Fruit fly (Drosophila melanogaster) whole organism, wandering third instar larva: ENCODE data around the gene Nuf2.

Source experiments
- Abd-B ChIP-seq: fragments of >200 bp; optimal IDR thresholded peaks from 2 replicates; lab custom pipeline; 2017; ENCODE audit warnings: missing biosample characterization, missing genetic modification characterization
- CG32264 ChIP-seq: fragments of 200-800 bp; sonication (Bioruptor generic); optimal IDR thresholded peaks from 2 replicates; lab custom pipeline; 2016; ENCODE audit warnings: missing biosample characterization, missing genetic modification characterization
- CG9705 ChIP-seq: fragments of 200-800 bp; sonication (Bioruptor generic); optimal IDR thresholded peaks from 2 replicates; lab custom pipeline; 2018; ENCODE audit warnings: missing biosample characterization, mild to moderate bottlenecking, missing genetic modification characterization
- CrebA ChIP-seq: fragments of 200-800 bp; sonication (Bioruptor generic); optimal IDR thresholded peaks from 2 replicates; lab custom pipeline; 2016; ENCODE audit warnings: missing biosample characterization, mild to moderate bottlenecking, missing genetic modification characterization, borderline replicate concordance
- Dfd ChIP-seq: fragments of >200 bp; optimal IDR thresholded peaks from 2 replicates; lab custom pipeline; 2017; ENCODE audit warnings: missing biosample characterization, missing genetic modification characterization
- HLH106 ChIP-seq: fragments of 200-800 bp; optimal IDR thresholded peaks from 3 replicates; lab custom pipeline; 2019; ENCODE audit warnings: missing biosample characterization, mild to moderate bottlenecking, missing genetic modification characterization, moderate library complexity
- Hnf4 ChIP-seq: fragments of 200-800 bp; sonication (Bioruptor generic); optimal IDR thresholded peaks from 2 replicates; lab custom pipeline; 2016; ENCODE audit warnings: missing biosample characterization, mild to moderate bottlenecking, missing genetic modification characterization
- Hr78 ChIP-seq: fragments of >200 bp; optimal IDR thresholded peaks from 2 replicates; lab custom pipeline; 2017; ENCODE audit warnings: missing biosample characterization, missing genetic modification characterization
- Hr83 ChIP-seq: fragments of 200-300 bp; sonication (Bioruptor generic); optimal IDR thresholded peaks from 2 replicates; lab custom pipeline; 2016; ENCODE audit warnings: missing biosample characterization, mild to moderate bottlenecking, missing genetic modification characterization, moderate library complexity; ENCODE audit not compliant: poor library complexity, severe bottlenecking
- Jra ChIP-seq: sonication (Bioruptor generic); optimal IDR thresholded peaks from 2 replicates; lab custom pipeline; 2016; ENCODE audit warnings: missing biosample characterization, missing genetic modification characterization
- Mio ChIP-seq: sonication (Bioruptor generic); optimal IDR thresholded peaks from 2 replicates; lab custom pipeline; 2016; ENCODE audit warnings: missing biosample characterization, missing genetic modification characterization
- Myc ChIP-seq: fragments of >200 bp; optimal IDR thresholded peaks from 2 replicates; lab custom pipeline; 2017
- N ChIP-seq: fragments of >200 bp; optimal IDR thresholded peaks from 2 replicates; lab custom pipeline; 2018; ENCODE audit warnings: missing biosample characterization, missing external identifiers, missing genetic modification characterization
- OdsH ChIP-seq: fragments of 200-800 bp; sonication (Bioruptor generic); optimal IDR thresholded peaks from 2 replicates; lab custom pipeline; 2016; ENCODE audit warnings: missing biosample characterization, mild to moderate bottlenecking, missing genetic modification characterization
- Rel ChIP-seq, 2 experiments: fragments of 200-800 bp; sonication (Bioruptor generic) in 1 of 2; optimal IDR thresholded peaks; 2 replicates in 1 of 2; 3 replicates in 1 of 2; lab custom pipeline; 2016 to 2019; ENCODE audit warnings: mild to moderate bottlenecking in 2 of 2, missing biosample characterization in 2 of 2, missing genetic modification characterization in 2 of 2, moderate library complexity in 1 of 2
- Sp1 ChIP-seq: fragments of 200-800 bp; sonication (Bioruptor generic); optimal IDR thresholded peaks from 3 replicates; lab custom pipeline; 2019; ENCODE audit warnings: missing biosample characterization, mild to moderate bottlenecking, missing genetic modification characterization, moderate library complexity
- Vsx2 ChIP-seq: fragments of 200-300, 225-300 bp; sonication (Bioruptor generic); optimal IDR thresholded peaks from 2 replicates; lab custom pipeline; 2018; ENCODE audit warnings: missing biosample characterization, missing genetic modification characterization; ENCODE audit not compliant: partially characterized antibody
- br ChIP-seq: fragments of 200-800 bp; sonication (Bioruptor generic); optimal IDR thresholded peaks from 2 replicates; lab custom pipeline; 2016; ENCODE audit warnings: missing biosample characterization, missing genetic modification characterization
- brk ChIP-seq: fragments of 200-800 bp; sonication (Bioruptor generic); optimal IDR thresholded peaks from 2 replicates; lab custom pipeline; 2016; ENCODE audit warnings: missing biosample characterization, mild to moderate bottlenecking, missing genetic modification characterization
- dl ChIP-seq, 2 experiments: fragments of 175-275, 200-275 bp in 1 of 2; fragments of 200-275 bp in 1 of 2; sonication (Bioruptor generic); optimal IDR thresholded peaks; lab custom pipeline; 2018; ENCODE audit warnings: mild to moderate bottlenecking in 2 of 2, missing biosample characterization in 2 of 2, missing genetic modification characterization in 2 of 2, moderate library complexity in 2 of 2; ENCODE audit not compliant: partially characterized antibody in 2 of 2, insufficient read depth in 1 of 2
- dmrt93B ChIP-seq: fragments of 200-800 bp; sonication (Bioruptor generic); optimal IDR thresholded peaks from 2 replicates; lab custom pipeline; 2018; ENCODE audit warnings: missing biosample characterization, mild to moderate bottlenecking, missing genetic modification characterization
- dsf ChIP-seq: sonication (Bioruptor generic); optimal IDR thresholded peaks from 2 replicates; lab custom pipeline; 2016; ENCODE audit warnings: missing biosample characterization, missing genetic modification characterization, borderline replicate concordance
- ey ChIP-seq: fragments of 200-800 bp; sonication (Bioruptor generic); optimal IDR thresholded peaks from 2 replicates; lab custom pipeline; 2016; ENCODE audit warnings: missing biosample characterization, missing genetic modification characterization
- foxo ChIP-seq, 2 experiments: fragments of 200-800 bp; sonication (Bioruptor generic); optimal IDR thresholded peaks; 2 replicates in 1 of 2; 3 replicates in 1 of 2; lab custom pipeline; 2016 to 2017; ENCODE audit warnings: missing biosample characterization in 2 of 2, missing genetic modification characterization in 2 of 2
- fru ChIP-seq: fragments of 200-800 bp; sonication (Bioruptor generic); optimal IDR thresholded peaks from 3 replicates; lab custom pipeline; 2016; ENCODE audit warnings: missing biosample characterization, mild to moderate bottlenecking, missing genetic modification characterization
- h ChIP-seq: fragments of 200-800 bp; sonication (Bioruptor generic); optimal IDR thresholded peaks from 3 replicates; lab custom pipeline; 2016; ENCODE audit warnings: missing biosample characterization, mild to moderate bottlenecking, missing genetic modification characterization
- jim ChIP-seq: fragments of 175-275, 200-325 bp; sonication (Bioruptor generic); optimal IDR thresholded peaks from 2 replicates; lab custom pipeline; 2016; ENCODE audit warnings: missing biosample characterization, mild to moderate bottlenecking, missing genetic modification characterization
- lola ChIP-seq: fragments of >200 bp; optimal IDR thresholded peaks from 2 replicates; lab custom pipeline; 2017; ENCODE audit warnings: missing biosample characterization, missing genetic modification characterization
- pan ChIP-seq: fragments of >200 bp; optimal IDR thresholded peaks from 2 replicates; lab custom pipeline; 2017
- psq ChIP-seq: fragments of 200-800 bp; sonication (Bioruptor generic); optimal IDR thresholded peaks from 3 replicates; lab custom pipeline; 2017; ENCODE audit warnings: missing biosample characterization, mild to moderate bottlenecking, missing genetic modification characterization, moderate library complexity
- rgr ChIP-seq: fragments of 200-800 bp; sonication (Bioruptor generic); optimal IDR thresholded peaks from 3 replicates; lab custom pipeline; 2016; ENCODE audit warnings: missing biosample characterization, mild to moderate bottlenecking, missing genetic modification characterization
- sage ChIP-seq: fragments of 200-800 bp; sonication (Bioruptor generic); optimal IDR thresholded peaks from 2 replicates; lab custom pipeline; 2016; ENCODE audit warnings: missing biosample characterization, mild to moderate bottlenecking, missing genetic modification characterization
- sv ChIP-seq: fragments of 200-800 bp; sonication (Bioruptor generic); optimal IDR thresholded peaks from 3 replicates; lab custom pipeline; 2016; ENCODE audit warnings: missing biosample characterization, missing genetic modification characterization
- tai ChIP-seq: sonication (Bioruptor generic); optimal IDR thresholded peaks from 2 replicates; lab custom pipeline; 2016; ENCODE audit warnings: missing biosample characterization, missing genetic modification characterization
- usp ChIP-seq: fragments of >200 bp; optimal IDR thresholded peaks from 2 replicates; lab custom pipeline; 2017; ENCODE audit warnings: missing biosample characterization, missing genetic modification characterization
- woc ChIP-seq: sonication (Bioruptor generic); optimal IDR thresholded peaks from 2 replicates; lab custom pipeline; 2016; ENCODE audit warnings: missing biosample characterization, mild to moderate bottlenecking, missing genetic modification characterization

Gene Nuf2

dm6 chr2L:7039342-7039684 is 26.3 kb downstream of the Nuf2 start:
- TF ChIP-seq foxo (GFP tag; optimal IDR thresholded peaks at IDR 0.05; lab: Kevin White, UChicago) (peak in 1 of 2 experiments; percentile 83), sv (no peak), tai (GFP tag; lab: Kevin White, UChicago) (peak; percentile 68), CG32264 (GFP tag; lab: Kevin White, UChicago) (peak; percentile 16), ey (GFP tag; lab: Kevin White, UChicago) (peak; percentile 88), brk (peak; percentile 62), sage (GFP tag; lab: Kevin White, UChicago) (peak; percentile 33), dsf (GFP tag; lab: Kevin White, UChicago) (no peak), usp (GFP tag; lab: Kevin White, UChicago) (no peak), HLH106 (tag; lab: Kevin White, UChicago) (peak; percentile 66), Mio (GFP tag; lab: Kevin White, UChicago) (no peak), Hnf4 (GFP tag; lab: Kevin White, UChicago) (peak; percentile 86), CrebA (no peak), dmrt93B (no peak), psq (GFP tag; lab: Kevin White, UChicago) (peak; percentile 65), CG9705 (GFP tag; lab: Kevin White, UChicago) (no peak), Sp1 (peak; percentile 85), dl (GFP tag; optimal IDR thresholded peaks at IDR 0.05; lab: Kevin White, UChicago; ENCODE audit: insufficient read depth in 1 of 2, partially characterized antibody in 2 of 2) (no peak), br (GFP tag; lab: Kevin White, UChicago) (peak; percentile 86), Dfd (GFP tag; lab: Kevin White, UChicago) (no peak), Hr78 (no peak), Myc (no peak), rgr (GFP tag; lab: Kevin White, UChicago) (peak; percentile 76), Jra (GFP tag; lab: Kevin White, UChicago) (peak; percentile 65), Vsx2 (GFP tag; lab: Kevin White, UChicago) (no peak), N (no peak), lola (GFP tag; lab: Kevin White, UChicago) (no peak), OdsH (GFP tag; lab: Kevin White, UChicago) (peak; percentile 82), Abd-B (GFP tag; lab: Kevin White, UChicago) (no peak), fru (peak; percentile 84), woc (GFP tag; lab: Kevin White, UChicago) (peak; percentile 20), Hr83 (GFP tag; lab: Kevin White, UChicago) (no peak), h (GFP tag; lab: Kevin White, UChicago) (peak; percentile 75), pan (lab: Kevin White, UChicago) (no peak), jim (GFP tag; lab: Kevin White, UChicago) (no peak)

- TF ChIP-seq tai (GFP tag; lab: Kevin White, UChicago) (no peak), brk (no peak), CG9705 (GFP tag; lab: Kevin White, UChicago) (no peak), fru (no peak), Rel (GFP tag; optimal IDR thresholded peaks at IDR 0.05; lab: Kevin White, UChicago) (no peak), Rel (tag; optimal IDR thresholded peaks at IDR 0.05; lab: Kevin White, UChicago) (peak; percentile 98), jim (GFP tag; lab: Kevin White, UChicago) (no peak), Hr83 (GFP tag; lab: Kevin White, UChicago) (no peak)
- TF ChIP-seq, all 38 proteins: peak for 1
Observed at dm6 chr2L:7038404-7039341, 27.0 kb downstream of the Nuf2 start.
